Fruit fly (Drosophila melanogaster) whole organism, embryonic: ENCODE data around the gene Unr.

Source experiments
- ATbp ChIP-seq: fragments of 200-800 bp; sonication (Bioruptor generic); optimal IDR thresholded peaks from 2 replicates; lab custom pipeline; 2017; ENCODE audit warnings: missing biosample characterization, mild to moderate bottlenecking, missing genetic modification characterization, missing genetic modification reagents
- Ada2b ChIP-seq: fragments of 200-800 bp; sonication (Bioruptor generic); IDR thresholded peaks from 2 replicates; pipeline ENCODE4 v1.3.6; 2022; ENCODE audit warnings: missing biosample characterization, missing genetic modification characterization
- B-H1 ChIP-seq: fragments of 200-800 bp; sonication (Bioruptor generic); IDR thresholded peaks from 3 replicates; pipeline ENCODE4 v1.3.6; 2022; ENCODE audit warnings: missing biosample characterization, missing genetic modification characterization
- Blimp-1 ChIP-seq: fragments of 200-800 bp; sonication (Bioruptor generic); optimal IDR thresholded peaks from 3 replicates; lab custom pipeline; 2018; ENCODE audit warnings: missing biosample characterization, missing genetic modification characterization, mild to moderate bottlenecking, moderate library complexity, missing genetic modification reagents
- CG10267 ChIP-seq: fragments of 200-800 bp; sonication (Bioruptor generic); optimal IDR thresholded peaks from 2 replicates; lab custom pipeline; 2018; ENCODE audit warnings: missing biosample characterization, mild to moderate bottlenecking, missing genetic modification characterization, moderate library complexity
- CG10274 ChIP-seq: fragments of 200-800 bp; sonication (Bioruptor generic); optimal IDR thresholded peaks from 3 replicates; lab custom pipeline; 2017; ENCODE audit warnings: missing biosample characterization, mild to moderate bottlenecking, missing genetic modification characterization
- CG10654 ChIP-seq: fragments of 200-800 bp; sonication (Bioruptor generic); optimal IDR thresholded peaks from 2 replicates; lab custom pipeline; 2016; ENCODE audit warnings: missing biosample characterization, missing genetic modification characterization
- CG11695 ChIP-seq: fragments of 200-800 bp; sonication (Bioruptor generic); IDR thresholded peaks from 3 replicates; pipeline ENCODE4 v1.3.6; 2022; ENCODE audit warnings: missing biosample characterization, missing genetic modification characterization
- CG12391 ChIP-seq: fragments of 200-800 bp; sonication (Bioruptor generic); optimal IDR thresholded peaks from 3 replicates; lab custom pipeline; 2018; ENCODE audit warnings: missing biosample characterization, mild to moderate bottlenecking, missing genetic modification characterization, moderate library complexity
- CG13424 ChIP-seq: fragments of 200-800 bp; sonication (Bioruptor generic); optimal IDR thresholded peaks from 2 replicates; lab custom pipeline; 2019; ENCODE audit warnings: missing biosample characterization, mild to moderate bottlenecking, missing genetic modification characterization, moderate library complexity
- CG14014 ChIP-seq: fragments of 200-800 bp; sonication (Bioruptor generic); IDR thresholded peaks from 2 replicates; pipeline ENCODE4 v1.3.6; 2022; ENCODE audit warnings: missing biosample characterization, missing genetic modification characterization
- CG14710 ChIP-seq: fragments of 200-800 bp; sonication (Bioruptor generic); optimal IDR thresholded peaks from 3 replicates; lab custom pipeline; 2019; ENCODE audit warnings: missing biosample characterization, mild to moderate bottlenecking, missing genetic modification characterization, moderate library complexity
- CG15514 ChIP-seq: fragments of 200-800 bp; sonication (Bioruptor generic); optimal IDR thresholded peaks from 3 replicates; lab custom pipeline; 2017; ENCODE audit warnings: missing biosample characterization, missing genetic modification characterization, mild to moderate bottlenecking, moderate library complexity, missing genetic modification reagents
- CG15696 ChIP-seq: fragments of 200-800 bp; sonication (Bioruptor generic); optimal IDR thresholded peaks from 2 replicates; lab custom pipeline; 2019; ENCODE audit warnings: missing biosample characterization, mild to moderate bottlenecking, missing genetic modification characterization, moderate library complexity
- CG17361 ChIP-seq: fragments of 200-800 bp; sonication (Bioruptor generic); IDR thresholded peaks from 3 replicates; pipeline ENCODE4 v1.3.6; 2022; ENCODE audit warnings: missing biosample characterization, missing genetic modification characterization
- CG31441 ChIP-seq: fragments of 200-800 bp; sonication (Bioruptor generic); IDR thresholded peaks from 2 replicates; pipeline ENCODE4 v1.3.6; 2022; ENCODE audit warnings: missing biosample characterization, missing genetic modification characterization
- CG32532 ChIP-seq: fragments of 200-800 bp; sonication (Bioruptor generic); IDR thresholded peaks from 2 replicates; pipeline ENCODE4 v1.3.6; 2022; ENCODE audit warnings: missing biosample characterization, missing genetic modification characterization
- CG7271 ChIP-seq: fragments of 200-800 bp; sonication (Bioruptor generic); optimal IDR thresholded peaks from 2 replicates; lab custom pipeline; 2018; ENCODE audit warnings: missing biosample characterization, mild to moderate bottlenecking, missing genetic modification characterization, moderate library complexity
- CG8089 ChIP-seq: fragments of 200-800 bp; sonication (Bioruptor generic); optimal IDR thresholded peaks from 3 replicates; lab custom pipeline; 2016; ENCODE audit warnings: missing biosample characterization, missing genetic modification characterization
- Deaf1 ChIP-seq: fragments of 200-800 bp; optimal IDR thresholded peaks from 3 replicates; lab custom pipeline; 2019; ENCODE audit warnings: missing biosample characterization, mild to moderate bottlenecking, missing genetic modification characterization, moderate library complexity
- Drgx ChIP-seq: fragments of 200-800 bp; sonication (Bioruptor generic); IDR thresholded peaks from 2 replicates; pipeline ENCODE4 v1.3.6; 2022; ENCODE audit warnings: missing biosample characterization, missing genetic modification characterization
- Med ChIP-seq: fragments of 200-800 bp; sonication (Bioruptor generic); peaks from one replicate; lab custom pipeline; 2016; ENCODE audit warnings: missing biosample characterization, missing genetic modification characterization, mild to moderate bottlenecking, inconsistent platforms, moderate library complexity
- Oaz ChIP-seq: fragments of 200-800 bp; sonication (Bioruptor generic); IDR thresholded peaks from 2 replicates; pipeline ENCODE4 v1.3.6; 2022; ENCODE audit warnings: missing biosample characterization, missing genetic modification characterization
- Oli ChIP-seq: fragments of 200-800 bp; sonication (Bioruptor generic); optimal IDR thresholded peaks from 2 replicates; lab custom pipeline; 2018; ENCODE audit warnings: missing biosample characterization, mild to moderate bottlenecking, missing genetic modification characterization, moderate library complexity
- PHDP ChIP-seq: fragments of 200-800 bp; sonication (Bioruptor generic); optimal IDR thresholded peaks from 3 replicates; lab custom pipeline; 2018; ENCODE audit warnings: missing biosample characterization, mild to moderate bottlenecking, missing genetic modification characterization, moderate library complexity
- Sry-β ChIP-seq: fragments of 200-800 bp; sonication (Bioruptor generic); optimal IDR thresholded peaks from 2 replicates; lab custom pipeline; 2018; ENCODE audit warnings: missing biosample characterization, mild to moderate bottlenecking, missing genetic modification characterization, moderate library complexity
- Ssrp ChIP-seq: fragments of 200-800 bp; sonication (Bioruptor generic); optimal IDR thresholded peaks from 2 replicates; lab custom pipeline; 2018; ENCODE audit warnings: missing biosample characterization, mild to moderate bottlenecking, missing genetic modification characterization, moderate library complexity
- Xrp1 ChIP-seq: fragments of 200-800 bp; sonication (Bioruptor generic); IDR thresholded peaks from 2 replicates; pipeline ENCODE4 v1.3.6; 2022; ENCODE audit warnings: missing biosample characterization, missing genetic modification characterization
- chm ChIP-seq: fragments of 200-800 bp; sonication (Bioruptor generic); IDR thresholded peaks from 2 replicates; pipeline ENCODE4 v1.3.6; 2022; ENCODE audit warnings: missing biosample characterization, missing genetic modification characterization
- chn ChIP-seq: fragments of 200-800 bp; sonication (Bioruptor generic); optimal IDR thresholded peaks from 2 replicates; lab custom pipeline; 2016; ENCODE audit warnings: missing biosample characterization, missing genetic modification characterization
- dmrt11E ChIP-seq: fragments of 200-800 bp; sonication (Bioruptor generic); optimal IDR thresholded peaks from 3 replicates; lab custom pipeline; 2018; ENCODE audit warnings: missing biosample characterization, mild to moderate bottlenecking, missing genetic modification characterization, moderate library complexity
- dmrt99B ChIP-seq: fragments of 200-800 bp; sonication (Bioruptor generic); optimal IDR thresholded peaks from 2 replicates; lab custom pipeline; 2018; ENCODE audit warnings: missing biosample characterization, mild to moderate bottlenecking, missing genetic modification characterization, moderate library complexity
- dysf ChIP-seq: fragments of 200-800 bp; sonication (Bioruptor generic); IDR thresholded peaks from 3 replicates; pipeline ENCODE4 v1.3.6; 2022; ENCODE audit warnings: missing biosample characterization, missing genetic modification characterization
- fd96Cb ChIP-seq: fragments of 200-800 bp; sonication (Bioruptor generic); optimal IDR thresholded peaks from 2 replicates; lab custom pipeline; 2018; ENCODE audit warnings: missing biosample characterization, mild to moderate bottlenecking, missing genetic modification characterization, moderate library complexity
- gce ChIP-seq: fragments of 200-800 bp; sonication (Bioruptor generic); IDR thresholded peaks from 3 replicates; pipeline ENCODE4 v1.3.6; 2022; ENCODE audit warnings: missing biosample characterization, missing genetic modification characterization
- gt ChIP-seq: fragments of 200-800 bp; sonication (Bioruptor generic); IDR thresholded peaks from 2 replicates; pipeline ENCODE4 v1.3.6; 2022; ENCODE audit warnings: missing biosample characterization, missing genetic modification characterization
- ind ChIP-seq: fragments of 200-800 bp; sonication (Bioruptor generic); optimal IDR thresholded peaks from 3 replicates; lab custom pipeline; 2016; ENCODE audit warnings: missing biosample characterization, missing genetic modification characterization
- inv ChIP-seq: fragments of 200-800 bp; sonication (Bioruptor generic); IDR thresholded peaks from 2 replicates; pipeline ENCODE4 v1.3.6; 2022; ENCODE audit warnings: missing biosample characterization, missing genetic modification characterization; ENCODE audit not compliant: partially characterized antibody
- kah ChIP-seq: fragments of 200-800 bp; sonication (Bioruptor generic); optimal IDR thresholded peaks from 2 replicates; lab custom pipeline; 2018; ENCODE audit warnings: missing biosample characterization, mild to moderate bottlenecking, missing genetic modification characterization
- mirr ChIP-seq: fragments of 200-800 bp; sonication (Bioruptor generic); optimal IDR thresholded peaks from 3 replicates; lab custom pipeline; 2018; ENCODE audit warnings: missing biosample characterization, mild to moderate bottlenecking, missing genetic modification characterization
- nmo ChIP-seq: fragments of 200-800 bp; sonication (Bioruptor generic); optimal IDR thresholded peaks from 2 replicates; lab custom pipeline; 2018; ENCODE audit warnings: missing biosample characterization, mild to moderate bottlenecking, missing genetic modification characterization, moderate library complexity
- sens ChIP-seq: fragments of 200-800 bp; sonication (Bioruptor generic); peaks from one replicate; lab custom pipeline; 2016; ENCODE audit warnings: missing biosample characterization, missing genetic modification characterization
- seq ChIP-seq: fragments of 200-800 bp; sonication (Bioruptor generic); IDR thresholded peaks from 2 replicates; pipeline ENCODE4 v1.3.6; 2022; ENCODE audit warnings: missing biosample characterization, missing genetic modification characterization
- sisA ChIP-seq: fragments of 200-800 bp; sonication (Bioruptor generic); IDR thresholded peaks from 2 replicates; pipeline ENCODE4 v1.3.6; 2022; ENCODE audit warnings: missing biosample characterization, missing genetic modification characterization
- slbo ChIP-seq: fragments of 200-800 bp; sonication (Bioruptor generic); IDR thresholded peaks from 2 replicates; pipeline ENCODE4 v1.3.6; 2022; ENCODE audit warnings: missing biosample characterization, missing genetic modification characterization
- stc ChIP-seq: fragments of 200-800 bp; sonication (Bioruptor generic); IDR thresholded peaks from 2 replicates; pipeline ENCODE4 v1.3.6; 2022; ENCODE audit warnings: missing biosample characterization, missing genetic modification characterization
- tap ChIP-seq: fragments of 200-800 bp; optimal IDR thresholded peaks from 3 replicates; lab custom pipeline; 2019; ENCODE audit warnings: missing biosample characterization, mild to moderate bottlenecking, missing genetic modification characterization, moderate library complexity
- tgo ChIP-seq: fragments of 200-800 bp; sonication (Bioruptor generic); IDR thresholded peaks from 3 replicates; pipeline ENCODE4 v1.3.6; 2022; ENCODE audit warnings: missing biosample characterization, missing genetic modification characterization
- tll ChIP-seq, 2 experiments: fragments of 200-800 bp in 1 of 2; fragments of >200 bp in 1 of 2; sonication (Bioruptor generic) in 1 of 2; optimal IDR thresholded peaks; 2 replicates each; lab custom pipeline; 2017 to 2019; ENCODE audit warnings: missing biosample characterization in 2 of 2, missing genetic modification characterization in 2 of 2, mild to moderate bottlenecking in 1 of 2, moderate library complexity in 1 of 2
- zf30C ChIP-seq: fragments of 200-800 bp; sonication (Bioruptor generic); optimal IDR thresholded peaks from 3 replicates; lab custom pipeline; 2018; ENCODE audit warnings: missing biosample characterization, mild to moderate bottlenecking, missing genetic modification characterization

The Unr gene

DNA sequence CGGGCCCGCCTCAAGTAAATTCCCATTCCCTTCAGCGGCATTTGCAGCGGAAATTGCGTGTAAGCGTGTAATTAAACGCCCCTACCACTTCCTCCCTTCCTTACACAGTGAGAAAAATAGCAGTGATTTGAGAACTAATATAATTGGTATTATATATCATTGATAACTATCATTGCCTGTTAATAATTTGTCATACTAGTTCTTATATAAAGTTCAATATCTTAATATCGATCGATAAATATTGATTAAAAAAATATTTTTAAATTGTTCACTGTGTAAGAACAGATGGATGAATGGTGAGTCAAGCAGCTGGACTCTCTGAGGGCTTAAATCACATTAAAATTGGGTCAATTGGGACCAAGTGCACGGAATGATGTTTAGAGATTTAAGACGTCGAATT lies 2.8 kb upstream of the Unr start (continued):
- TF ChIP-seq CG10267 (peak; percentile 33), CG15514 (peak; percentile 47), Xrp1 (GFP tag; lab: Robert Waterston, UW) (peak; percentile 69; the same call in 1 of the 2 replicates), Med (GFP tag; lab: Kevin White, UChicago) (peak; percentile 66), Deaf1 (tag; lab: Kevin White, UChicago) (peak; percentile 33), mirr (GFP tag; lab: Kevin White, UChicago) (no peak), ind (peak; percentile 42), chn (GFP tag; lab: Kevin White, UChicago) (no peak), Oaz (no peak), CG10654 (GFP tag; lab: Kevin White, UChicago) (peak; percentile 36), tap (tag; lab: Kevin White, UChicago) (peak; percentile 81), gt (GFP tag; lab: Robert Waterston, UW) (no peak), Blimp-1 (GFP tag; lab: Kevin White, UChicago) (peak; percentile 66), Oli (tag; lab: Kevin White, UChicago) (peak; percentile 7), CG15696 (tag; lab: Kevin White, UChicago) (peak; percentile 60), Drgx (peak; percentile 33; the same call in 1 of the 2 replicates), seq (GFP tag; lab: Robert Waterston, UW) (0 out of 2 replicates have a peak, but pooled peaks have one; percentile 33), CG10274 (GFP tag; lab: Kevin White, UChicago) (no peak), ATbp (no peak), tgo (GFP tag; lab: Robert Waterston, UW) (peak; percentile 56), CG8089 (GFP tag; lab: Kevin White, UChicago) (no peak), slbo (GFP tag; lab: Robert Waterston, UW) (peak; percentile 52), fd96Cb (tag; lab: Kevin White, UChicago) (peak; percentile 61), CG31441 (peak; percentile 73), zf30C (GFP tag; lab: Kevin White, UChicago) (peak; percentile 49), CG7271 (tag; lab: Kevin White, UChicago) (peak; percentile 83), chm (GFP tag; lab: Robert Waterston, UW) (0 out of 2 replicates have a peak, but pooled peaks have one; percentile 30), tll (GFP tag; optimal IDR thresholded peaks at IDR 0.05; lab: Kevin White, UChicago) (peak in 1 of 2 experiments; percentile 55), nmo (peak; percentile 20), sens (GFP tag; lab: Kevin White, UChicago) (peak; percentile 53), Ssrp (tag; lab: Kevin White, UChicago) (peak; percentile 8), CG11695 (GFP tag; lab: Robert Waterston, UW) (peak; percentile 71), stc (GFP tag; lab: Robert Waterston, UW) (peak; percentile 39; the same call in 1 of the 2 replicates), dmrt11E (peak; percentile 29), inv (GFP tag; lab: Robert Waterston, UW) (no peak), gce (GFP tag; lab: Robert Waterston, UW) (0 out of 3 replicates have a peak, but pooled peaks have one; percentile 41), sisA (GFP tag; lab: Robert Waterston, UW) (peak; percentile 38), CG17361 (GFP tag; lab: Robert Waterston, UW) (peak; percentile 78), CG14014 (GFP tag; lab: Robert Waterston, UW) (peak; percentile 49; the same call in 1 of the 2 replicates), CG32532 (peak; percentile 54; the same call in 1 of the 2 replicates), dysf (GFP tag; lab: Robert Waterston, UW) (peak; percentile 67; the same call in 2 of the 3 replicates), CG13424 (tag; lab: Kevin White, UChicago) (peak; percentile 17), Ada2b (GFP tag; lab: Robert Waterston, UW) (0 out of 2 replicates have a peak, but pooled peaks have one; percentile 28), kah (GFP tag; lab: Kevin White, UChicago) (peak; percentile 30), Sry-β (GFP tag; lab: Kevin White, UChicago) (no peak), dmrt99B (tag; lab: Kevin White, UChicago) (peak; percentile 61), PHDP (tag; lab: Kevin White, UChicago) (peak; percentile 29), CG14710 (tag; lab: Kevin White, UChicago) (peak; percentile 69), CG12391 (tag; lab: Kevin White, UChicago) (peak; percentile 34), B-H1 (GFP tag; lab: Robert Waterston, UW) (no peak; the same call in 2 of the 3 replicates)
